Fruit fly (Drosophila melanogaster): ENCODE results near the gene CG32462.

Gene CG32462

DNA sequence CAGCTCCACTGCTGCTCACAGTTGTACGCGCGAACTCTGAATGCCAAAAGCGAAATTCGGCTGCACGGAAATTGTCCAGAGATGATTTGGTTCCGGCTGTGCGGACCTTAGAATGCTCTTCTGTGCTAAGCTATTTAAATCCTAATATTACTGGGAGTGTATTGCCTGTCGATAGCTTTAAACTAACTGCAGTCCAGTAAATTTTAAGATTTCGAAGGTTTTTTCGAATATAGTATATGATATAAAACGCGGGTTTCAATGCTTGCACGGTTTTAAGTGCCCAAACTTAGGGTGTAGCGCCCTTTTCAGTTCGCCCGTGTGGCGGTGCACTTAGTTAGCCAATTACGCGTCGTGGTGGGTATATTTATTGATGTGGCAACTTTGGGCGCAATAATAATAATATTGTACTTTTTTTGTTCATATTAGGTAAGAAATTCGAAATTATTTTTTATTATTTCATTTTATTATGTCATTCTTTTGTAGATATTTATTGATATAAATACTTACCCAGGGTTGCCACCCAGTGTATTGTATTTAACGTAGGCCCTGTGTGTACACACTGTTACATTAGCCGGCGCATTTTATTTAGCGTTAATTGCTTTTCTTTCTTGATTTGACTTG lies 25.5 kb upstream of the CG32462 start, which contains the start of the genes Chro and Ssl1 (continued):
- peak; percentile 99 for TF ChIP-seq fd85E (GFP tag; optimal IDR thresholded peaks at IDR 0.05)
- peak; percentile 100 for TF ChIP-seq Ets21C (GFP tag; optimal IDR thresholded peaks at IDR 0.05)
- peak; percentile 100 for TF ChIP-seq Sox15 (GFP tag; optimal IDR thresholded peaks at IDR 0.05)
- TF ChIP-seq cyc (GFP tag; optimal IDR thresholded peaks at IDR 0.05) = peak; percentile 100
- peak; percentile 100 for TF ChIP-seq CG8119 (GFP tag; IDR thresholded peaks at IDR 0.05)
- peak; percentile 100 for TF ChIP-seq lz (GFP tag; optimal IDR thresholded peaks at IDR 0.05)
- peak; percentile 99 for TF ChIP-seq CG6808 (GFP tag; optimal IDR thresholded peaks at IDR 0.05)
- TF ChIP-seq fkh (GFP tag; optimal IDR thresholded peaks at IDR 0.05) = peak; percentile 96
- peak; percentile 100 for TF ChIP-seq Sox102F (GFP tag; optimal IDR thresholded peaks at IDR 0.05)
- peak; percentile 100 for TF ChIP-seq salr (GFP tag; optimal IDR thresholded peaks at IDR 0.05)
- peak; percentile 100 for TF ChIP-seq net (GFP tag; optimal IDR thresholded peaks at IDR 0.05)
- peak; percentile 100 for TF ChIP-seq Met (GFP tag; optimal IDR thresholded peaks at IDR 0.05)
- peak; percentile 100 for TF ChIP-seq CG15336 (GFP tag; IDR thresholded peaks at IDR 0.05)
- peak; percentile 100 for TF ChIP-seq Gug (GFP tag; IDR thresholded peaks at IDR 0.05)
- TF ChIP-seq Eip78C (GFP tag) = peak; percentile 100
- peak; percentile 100 for TF ChIP-seq Lpt (GFP tag; optimal IDR thresholded peaks at IDR 0.05)
- peak; percentile 100 for TF ChIP-seq CG6854 (GFP tag; optimal IDR thresholded peaks at IDR 0.05)
- TF ChIP-seq CG11762 (GFP tag; optimal IDR thresholded peaks at IDR 0.05; ENCODE audit: insufficient read depth) = peak; percentile 100
- peak; percentile 100 for TF ChIP-seq Hr38 (GFP tag; optimal IDR thresholded peaks at IDR 0.05)
- peak; percentile 100 for TF ChIP-seq CG32006 (GFP tag; optimal IDR thresholded peaks at IDR 0.05)
- peak; percentile 100 for TF ChIP-seq Sox14 (GFP tag; optimal IDR thresholded peaks at IDR 0.05)
- peak; percentile 100 for TF ChIP-seq CG31627 (GFP tag; optimal IDR thresholded peaks at IDR 0.05)
- TF ChIP-seq CG7368 (GFP tag; optimal IDR thresholded peaks at IDR 0.05) = peak; percentile 100
- TF ChIP-seq Smox (GFP tag; optimal IDR thresholded peaks at IDR 0.05) = peak; percentile 100
- peak; percentile 100 for TF ChIP-seq esn (GFP tag; optimal IDR thresholded peaks at IDR 0.05)
- peak; percentile 100 for TF ChIP-seq Eip93F (GFP tag; optimal IDR thresholded peaks at IDR 0.05)
- peak; percentile 100 for TF ChIP-seq CG11902 (GFP tag; optimal IDR thresholded peaks at IDR 0.05)
- TF ChIP-seq CG8632 (GFP tag; optimal IDR thresholded peaks at IDR 0.05) = peak; percentile 100

DNA sequence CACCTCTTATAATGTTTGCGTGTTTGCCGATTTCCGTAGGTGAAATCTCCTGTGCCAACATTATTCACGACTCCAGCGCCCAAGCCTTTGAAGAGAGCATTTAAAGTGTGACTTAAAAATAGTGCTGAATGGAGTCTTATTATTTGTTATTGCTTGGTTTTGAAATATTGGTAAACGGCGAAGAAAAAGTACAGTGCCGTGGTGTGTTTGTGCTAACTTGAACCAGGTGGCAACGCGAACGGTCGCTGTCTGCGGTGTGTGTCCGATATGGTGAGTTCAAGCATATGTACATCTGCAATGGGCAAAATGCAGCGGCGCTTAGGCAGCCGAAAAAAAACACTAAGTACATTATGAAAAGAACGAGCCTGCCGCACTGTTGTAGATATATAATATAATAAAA lies 24.6 kb upstream of the CG32462 start:
- TF ChIP-seq CG6163 (GFP tag; IDR thresholded peaks at IDR 0.05) (0 out of 3 replicates have a peak, but pooled peaks have one; percentile 10), CG6792 (GFP tag; optimal IDR thresholded peaks at IDR 0.05) (no peak), CG6276 (GFP tag; optimal IDR thresholded peaks at IDR 0.05) (no peak), CG16779 (tag; optimal IDR thresholded peaks at IDR 0.05) (peak; percentile 8), CG15336 (GFP tag; IDR thresholded peaks at IDR 0.05) (no peak), Eip93F (GFP tag; optimal IDR thresholded peaks at IDR 0.05) (peak; percentile 18)

DNA sequence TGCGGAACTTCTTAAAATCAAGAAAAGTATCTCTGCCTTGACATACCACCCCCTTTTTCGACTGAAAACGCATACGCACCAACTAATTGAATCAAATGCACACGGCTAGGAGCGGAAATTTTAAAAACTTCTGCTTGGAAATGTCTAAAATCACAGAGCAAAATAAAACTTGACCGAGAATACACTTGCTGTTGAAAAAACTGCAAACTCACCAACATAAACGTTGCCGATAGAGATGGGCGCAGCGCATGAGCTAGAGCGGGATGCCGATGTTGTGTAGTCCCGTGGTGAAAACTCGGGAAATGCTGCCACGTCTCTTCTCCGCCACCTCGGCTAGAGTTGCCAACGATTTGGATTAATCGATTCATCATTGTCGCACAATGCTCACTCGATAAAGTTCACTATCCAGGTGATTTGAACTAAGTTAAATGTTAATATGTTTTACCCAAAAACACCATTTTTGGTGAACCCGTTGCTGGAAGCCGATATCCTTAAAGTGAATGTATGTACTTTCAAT lies 18.6 kb upstream of the CG32462 start, which contains the start of the genes CG11109 and Arf1:
Gene CG11109, plus strand, starts transcription at position 356 of the 517 bp plus-strand sequence.
Gene Arf1, minus strand, starts transcription at position 387 of the 517 bp plus-strand sequence.
- TF ChIP-seq pdm3 (GFP tag; optimal IDR thresholded peaks at IDR 0.05) = no peak
- peak in 1 of 2 experiments; percentile 15 for TF ChIP-seq ss (GFP tag; optimal IDR thresholded peaks at IDR 0.05)
- peak; percentile 9 for TF ChIP-seq CG6808 (GFP tag; optimal IDR thresholded peaks at IDR 0.05)
- TF ChIP-seq CG4318 (GFP tag; optimal IDR thresholded peaks at IDR 0.05) = no peak
- TF ChIP-seq CG1621 (tag; optimal IDR thresholded peaks at IDR 0.05) = peak; percentile 15
- TF ChIP-seq esn (GFP tag; optimal IDR thresholded peaks at IDR 0.05) = peak; percentile 18
- TF ChIP-seq dsx (GFP tag; optimal IDR thresholded peaks at IDR 0.05; ENCODE audit: poor library complexity, severe bottlenecking) = peak; percentile 1
- TF ChIP-seq Hr38 (GFP tag; optimal IDR thresholded peaks at IDR 0.05) = no peak
- peak; percentile 54 for TF ChIP-seq CG6854 (GFP tag; optimal IDR thresholded peaks at IDR 0.05)
- TF ChIP-seq CG8119 (GFP tag; IDR thresholded peaks at IDR 0.05) = 0 out of 3 replicates have a peak, but pooled peaks have one; percentile 27
- no peak for TF ChIP-seq Eip93F (GFP tag; optimal IDR thresholded peaks at IDR 0.05)
- TF ChIP-seq Lpt (GFP tag; optimal IDR thresholded peaks at IDR 0.05) = no peak
- TF ChIP-seq fkh (GFP tag; optimal IDR thresholded peaks at IDR 0.05) = peak; percentile 27
- TF ChIP-seq CG6163 (GFP tag; IDR thresholded peaks at IDR 0.05) = peak; percentile 23; the same call in 1 of the 3 replicates
- TF ChIP-seq CG31627 (GFP tag; optimal IDR thresholded peaks at IDR 0.05) = peak; percentile 3
- TF ChIP-seq CG11294 (GFP tag; IDR thresholded peaks at IDR 0.05) = no peak
- no peak for TF ChIP-seq CG9139 (GFP tag; optimal IDR thresholded peaks at IDR 0.05)
- peak; percentile 24 for TF ChIP-seq Eip78C (GFP tag)
- peak; percentile 79 for TF ChIP-seq svp (GFP tag)
